Worm (Caenorhabditis elegans) whole organism, mixed stage, embryonic: ENCODE measurements around the gene Y55F3BR.1.

ENCODE experiments used
- M03D4.4 ChIP-seq: sonication (generic microtip); optimal IDR thresholded peaks from 2 replicates; lab custom pipeline; 2017; ENCODE audit warnings: mild to moderate bottlenecking, missing genetic modification characterization, missing compliant biosample characterization
- bed-3 ChIP-seq: fragments of 200-800 bp; sonication (Bioruptor generic); optimal IDR thresholded peaks from 3 replicates; lab custom pipeline; 2018; ENCODE audit warnings: mild to moderate bottlenecking, missing genetic modification characterization, moderate library complexity, missing compliant biosample characterization
- blmp-1 ChIP-seq: fragments of 150-350 bp; optimal IDR thresholded peaks from 2 replicates; lab custom pipeline; 2014; ENCODE audit warnings: missing biosample characterization, missing genetic modification characterization
- ceh-39 ChIP-seq: fragments of 150-350 bp; optimal IDR thresholded peaks from 2 replicates; lab custom pipeline; 2014; ENCODE audit warnings: missing biosample characterization, missing genetic modification characterization
- ceh-83 ChIP-seq: fragments of 200-800 bp; sonication (Bioruptor generic); optimal IDR thresholded peaks from 2 replicates; lab custom pipeline; 2018; ENCODE audit warnings: mild to moderate bottlenecking, missing genetic modification characterization, missing compliant biosample characterization
- ces-1 ChIP-seq: fragments of 150-350 bp; optimal IDR thresholded peaks from 2 replicates; lab custom pipeline; 2014; ENCODE audit warnings: missing biosample characterization, missing genetic modification reagents, missing genetic modification characterization
- cnd-1 ChIP-seq: fragments of 200-800 bp; sonication (Bioruptor generic); optimal IDR thresholded peaks from 2 replicates; lab custom pipeline; 2018; ENCODE audit warnings: mild to moderate bottlenecking, missing genetic modification characterization, missing compliant biosample characterization
- drap-1 ChIP-seq: fragments of 200-800 bp; sonication (Bioruptor generic); optimal IDR thresholded peaks from 3 replicates; lab custom pipeline; 2018; ENCODE audit warnings: mild to moderate bottlenecking, missing genetic modification characterization, missing compliant biosample characterization
- elt-1 ChIP-seq: sonication (generic microtip); optimal IDR thresholded peaks from 2 replicates; lab custom pipeline; 2017; ENCODE audit warnings: missing genetic modification characterization, mild to moderate bottlenecking, missing compliant biosample characterization, antibody characterized with exemption, moderate library complexity, borderline replicate concordance; ENCODE audit not compliant: insufficient read depth
- elt-3 ChIP-seq: fragments of 150-350 bp; optimal IDR thresholded peaks from 2 replicates; lab custom pipeline; 2014; ENCODE audit warnings: missing biosample characterization, missing genetic modification characterization
- flh-1 ChIP-seq: fragments of 200-800 bp; sonication (Bioruptor generic); optimal IDR thresholded peaks from 2 replicates; lab custom pipeline; 2018; ENCODE audit warnings: mild to moderate bottlenecking, missing genetic modification characterization, moderate library complexity, missing compliant biosample characterization
- ham-2 ChIP-seq: fragments of 200-800 bp; sonication (Bioruptor generic); optimal IDR thresholded peaks from 2 replicates; lab custom pipeline; 2018; ENCODE audit warnings: mild to moderate bottlenecking, missing genetic modification characterization, missing compliant biosample characterization
- hlh-1 ChIP-seq: fragments of 150-350 bp; optimal IDR thresholded peaks from 2 replicates; lab custom pipeline; 2014; ENCODE audit warnings: missing biosample characterization, missing genetic modification reagents, missing genetic modification characterization
- lin-13 ChIP-seq: fragments of 150-350 bp; optimal IDR thresholded peaks from 2 replicates; lab custom pipeline; 2014; ENCODE audit warnings: missing biosample characterization, missing genetic modification characterization
- lin-32 ChIP-seq: fragments of 200-800 bp; sonication (Bioruptor generic); optimal IDR thresholded peaks from 2 replicates; lab custom pipeline; 2018; ENCODE audit warnings: mild to moderate bottlenecking, missing genetic modification characterization, missing compliant biosample characterization
- mls-2 ChIP-seq: sonication (generic microtip); optimal IDR thresholded peaks from 2 replicates; lab custom pipeline; 2016; ENCODE audit warnings: mild to moderate bottlenecking, missing genetic modification characterization, moderate library complexity, missing compliant biosample characterization
- nhr-12 ChIP-seq: fragments of 150-350 bp; optimal IDR thresholded peaks from 2 replicates; lab custom pipeline; 2014; ENCODE audit warnings: missing biosample characterization, missing genetic modification characterization
- nhr-237 ChIP-seq: fragments of 150-350 bp; optimal IDR thresholded peaks from 2 replicates; lab custom pipeline; 2014; ENCODE audit warnings: missing biosample characterization, missing genetic modification characterization
- nhr-28 ChIP-seq: fragments of 150-350 bp; optimal IDR thresholded peaks from 2 replicates; lab custom pipeline; 2014; ENCODE audit warnings: missing biosample characterization, missing genetic modification characterization
- nhr-76 ChIP-seq: sonication (generic microtip); optimal IDR thresholded peaks from 2 replicates; lab custom pipeline; 2017; ENCODE audit warnings: missing biosample characterization, missing genetic modification characterization
- pha-4 ChIP-seq: fragments of 150-350 bp; optimal IDR thresholded peaks from 2 replicates; lab custom pipeline; 2018; ENCODE audit warnings: missing biosample characterization, missing genetic modification reagents, missing genetic modification characterization
- sem-2 ChIP-seq: fragments of 200-800 bp; sonication (Bioruptor generic); optimal IDR thresholded peaks from 2 replicates; lab custom pipeline; 2018; ENCODE audit warnings: mild to moderate bottlenecking, missing genetic modification characterization, missing compliant biosample characterization
- sptf-1 ChIP-seq: sonication (generic microtip); optimal IDR thresholded peaks from 2 replicates; lab custom pipeline; 2017; ENCODE audit warnings: mild to moderate bottlenecking, missing genetic modification characterization, moderate library complexity, missing compliant biosample characterization
- tbx-8 ChIP-seq: fragments of 200-800 bp; sonication (Bioruptor generic); optimal IDR thresholded peaks from 2 replicates; lab custom pipeline; 2018; ENCODE audit warnings: mild to moderate bottlenecking, missing genetic modification characterization, moderate library complexity, missing compliant biosample characterization
- unc-120 ChIP-seq: sonication (generic microtip); optimal IDR thresholded peaks from 2 replicates; lab custom pipeline; 2017; ENCODE audit warnings: missing genetic modification characterization, missing compliant biosample characterization; ENCODE audit not compliant: poor library complexity, severe bottlenecking
- unc-39 ChIP-seq: fragments of 150-350 bp; optimal IDR thresholded peaks from 2 replicates; lab custom pipeline; 2014; ENCODE audit warnings: missing biosample characterization, missing genetic modification characterization
- unc-62 ChIP-seq: fragments of 150-350 bp; optimal IDR thresholded peaks from 2 replicates; lab custom pipeline; 2014; ENCODE audit warnings: missing biosample characterization, missing genetic modification reagents, missing genetic modification characterization
- ztf-11 ChIP-seq: fragments of 150-350 bp; optimal IDR thresholded peaks from 2 replicates; lab custom pipeline; 2014; ENCODE audit warnings: missing biosample characterization, missing genetic modification characterization

The Y55F3BR.1 gene

DNA sequence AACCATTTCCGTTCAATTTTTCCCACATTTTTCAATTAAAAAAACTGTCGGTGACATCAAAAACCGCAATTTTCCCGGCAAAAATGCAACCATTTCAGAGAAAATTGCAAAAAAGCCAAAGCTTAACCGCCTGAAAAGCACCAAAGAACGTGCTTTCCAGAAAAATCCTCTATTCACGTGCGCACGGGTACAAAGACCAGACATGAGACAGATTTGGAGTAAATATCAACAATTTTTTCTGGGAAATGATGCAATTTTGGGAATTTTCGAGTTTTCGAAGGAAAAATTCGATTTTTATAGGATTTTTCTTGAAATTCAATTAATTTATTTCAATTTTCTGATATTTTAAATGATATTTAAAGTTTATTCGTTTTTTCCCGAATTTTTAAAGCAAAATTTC lies 45.5 kb upstream of the Y55F3BR.1 start:
- TF ChIP-seq cnd-1 (tag; lab: Kevin White, UChicago): no peak
- no peak for TF ChIP-seq nhr-28 (tag; lab: Kevin White, UChicago)
- no peak for TF ChIP-seq ces-1 (GFP tag; lab: Kevin White, UChicago)
- no peak for TF ChIP-seq nhr-76 (tag; lab: Kevin White, UChicago)
- TF ChIP-seq lin-13 (tag; lab: Kevin White, UChicago): no peak
- TF ChIP-seq ztf-11 (tag; lab: Kevin White, UChicago): no peak
- TF ChIP-seq pha-4: no peak
- TF ChIP-seq drap-1 (GFP tag; lab: Kevin White, UChicago): no peak
- no peak for TF ChIP-seq ceh-39 (tag; lab: Kevin White, UChicago)
- no peak for TF ChIP-seq lin-32
- TF ChIP-seq bed-3 (GFP tag; lab: Kevin White, UChicago): no peak
- no peak for TF ChIP-seq elt-1
- TF ChIP-seq, all 35 proteins: peak for 0

DNA sequence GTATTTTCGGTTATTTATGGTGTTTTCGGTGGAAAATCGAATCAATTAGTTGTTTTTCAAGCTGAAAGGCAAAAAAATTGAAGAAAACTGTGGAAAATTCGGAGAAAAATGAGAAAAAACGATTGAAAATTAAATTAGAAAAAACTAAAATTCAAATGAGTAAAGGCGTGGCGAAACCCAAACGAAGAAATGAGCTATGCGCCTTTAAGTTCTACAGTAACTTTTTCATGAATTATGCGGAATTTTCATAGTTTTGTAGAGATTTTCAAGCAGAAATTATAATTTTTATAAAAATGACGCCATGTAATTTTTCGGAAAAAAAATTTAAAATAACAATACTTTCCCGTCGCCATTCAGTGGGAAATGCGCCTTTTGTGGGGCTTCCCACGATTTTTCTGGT lies 44.9 kb upstream of the Y55F3BR.1 start:
- TF ChIP-seq nhr-237 (tag; lab: Kevin White, UChicago) (no peak), flh-1 (GFP tag; lab: Kevin White, UChicago) (no peak), M03D4.4 (tag; lab: Kevin White, UChicago) (no peak), mls-2 (tag; lab: Kevin White, UChicago) (no peak)

DNA sequence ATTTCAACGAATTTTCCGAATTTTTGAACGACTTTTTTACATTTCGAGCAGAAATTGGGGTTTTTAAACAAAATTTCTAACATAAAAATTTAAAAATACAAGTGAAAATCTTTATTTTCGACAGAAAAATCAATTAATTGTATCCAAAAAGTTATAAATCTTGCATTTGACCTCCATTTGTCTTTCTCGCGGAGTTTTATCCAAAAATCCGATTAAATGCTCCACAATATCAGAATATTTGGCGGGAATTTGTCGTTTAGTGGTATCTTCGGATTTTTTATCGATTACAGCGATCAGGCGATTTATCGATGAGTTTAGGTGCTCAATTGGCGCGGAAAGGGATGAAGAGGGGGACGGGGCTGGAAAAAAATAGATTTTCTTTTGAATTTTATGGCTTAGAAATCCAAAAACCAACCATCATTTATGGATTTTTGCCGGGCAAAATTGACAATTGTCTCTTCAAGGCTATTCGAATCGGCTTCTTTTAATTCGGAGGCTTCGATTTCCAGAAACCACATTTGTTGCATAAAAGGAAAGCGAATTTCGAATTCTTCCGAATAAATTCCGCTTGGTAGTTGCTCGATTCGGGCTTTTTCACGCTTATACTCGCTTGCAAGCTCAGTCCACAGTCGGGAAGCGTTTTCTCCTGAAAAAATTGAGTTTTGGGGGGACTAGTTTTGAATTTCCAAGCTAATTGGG lies 44.2 kb upstream of the Y55F3BR.1 start:
- TF ChIP-seq ham-2 (GFP tag; lab: Kevin White, UChicago) (no peak), nhr-12 (tag; lab: Kevin White, UChicago) (no peak), elt-3 (tag; lab: Kevin White, UChicago) (no peak), lin-13 (tag; lab: Kevin White, UChicago) (no peak), nhr-28 (tag; lab: Kevin White, UChicago) (no peak), sem-2 (GFP tag; lab: Kevin White, UChicago) (no peak), flh-1 (GFP tag; lab: Kevin White, UChicago) (no peak), drap-1 (GFP tag; lab: Kevin White, UChicago) (no peak), unc-120 (tag; lab: Kevin White, UChicago) (no peak), sptf-1 (tag; lab: Kevin White, UChicago) (no peak)

DNA sequence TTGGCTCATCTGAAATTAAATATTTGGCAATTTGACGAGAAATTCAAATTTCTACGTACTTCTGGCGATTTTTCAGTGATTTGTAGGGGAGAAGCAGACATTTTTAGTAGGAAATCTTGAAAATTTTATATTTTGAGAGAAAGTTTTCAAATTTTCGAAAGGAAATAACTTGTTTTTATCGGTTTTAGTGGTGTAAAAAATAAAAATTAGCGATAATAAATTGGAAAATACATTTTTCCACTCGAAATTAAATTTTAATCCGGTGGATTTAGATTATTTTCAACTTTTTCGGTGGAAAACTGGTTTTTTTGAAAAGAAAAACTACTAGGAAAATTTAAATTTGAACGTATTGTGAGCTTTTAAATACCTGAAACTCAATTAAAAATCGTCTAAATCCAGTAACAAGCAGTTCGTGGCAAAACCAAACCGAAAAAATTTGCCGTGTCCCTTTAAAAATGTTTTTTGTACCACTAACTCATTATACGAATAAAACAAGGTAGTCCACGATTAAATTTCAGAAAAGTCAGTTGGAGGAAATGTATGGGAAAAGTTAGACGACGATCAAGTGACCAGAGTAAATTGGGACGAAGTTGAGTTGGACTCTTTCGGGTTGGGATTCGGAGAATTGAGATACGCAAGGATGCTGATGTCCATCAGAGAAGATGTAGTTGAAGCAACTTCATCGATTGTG lies 42.6 kb upstream of the Y55F3BR.1 start, which contains the start of the genes madf-1 and Y55F3BR.10:
TSS of gene madf-1 (minus strand) at position 101 of the 691 bp plus-strand sequence.
TSS of gene Y55F3BR.10 (plus strand) at position 641 of the 691 bp plus-strand sequence.
- TF ChIP-seq ham-2 (GFP tag; lab: Kevin White, UChicago) (no peak), elt-1 (no peak), elt-3 (tag; lab: Kevin White, UChicago) (no peak), ceh-39 (tag; lab: Kevin White, UChicago) (no peak), unc-62 (GFP tag; lab: Kevin White, UChicago) (no peak), tbx-8 (GFP tag; lab: Kevin White, UChicago) (no peak), ztf-11 (tag; lab: Kevin White, UChicago) (no peak), nhr-237 (tag; lab: Kevin White, UChicago) (no peak), mls-2 (tag; lab: Kevin White, UChicago) (no peak), cnd-1 (tag; lab: Kevin White, UChicago) (no peak), unc-120 (tag; lab: Kevin White, UChicago) (no peak)

DNA sequence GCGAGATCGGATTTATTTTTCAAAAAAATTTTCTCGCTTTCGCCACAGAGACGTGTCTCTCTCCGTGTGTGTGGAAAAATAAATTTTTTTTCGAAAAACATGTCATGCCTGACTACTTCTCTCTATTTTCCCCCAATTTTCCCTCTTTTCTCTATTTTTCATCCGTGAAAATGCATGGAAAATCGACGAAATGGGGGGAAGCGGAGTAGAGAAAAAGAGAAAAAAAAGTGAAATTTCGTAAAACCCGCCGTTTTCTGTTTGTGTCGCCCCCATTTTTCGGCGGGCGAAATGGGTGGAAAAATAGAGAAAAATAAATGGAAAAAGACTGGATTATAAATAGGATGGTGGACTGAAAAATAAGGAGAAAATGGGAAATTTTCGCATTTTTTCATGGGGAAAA lies 41.1 kb upstream of the Y55F3BR.1 start:
- TF ChIP-seq tbx-8 (GFP tag; lab: Kevin White, UChicago) (no peak), ces-1 (GFP tag; lab: Kevin White, UChicago) (peak; percentile 37), blmp-1 (tag; lab: Kevin White, UChicago) (peak; percentile 84), unc-39 (tag; lab: Kevin White, UChicago) (no peak)

DNA sequence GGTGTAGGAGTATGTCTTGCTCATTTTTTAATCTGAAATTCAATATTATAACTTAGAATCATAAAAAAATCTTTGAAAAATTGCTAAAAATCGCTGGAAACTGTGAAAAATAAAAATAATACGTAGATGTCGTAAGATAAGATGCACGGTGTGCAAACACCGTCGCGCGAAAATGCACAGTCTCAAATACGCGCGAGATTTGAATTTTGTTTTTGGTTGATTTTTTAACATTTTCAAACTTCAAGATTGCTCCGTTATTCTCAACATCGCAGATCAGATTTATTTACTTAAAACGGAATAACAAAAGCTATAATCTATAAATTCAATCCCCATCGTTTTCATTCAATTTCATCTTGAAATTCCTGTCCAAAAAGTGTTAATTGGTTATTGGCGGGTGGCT lies 32.5 kb upstream of the Y55F3BR.1 start, which contains the start of gene Y55F3BR.6:
TSS of gene Y55F3BR.6 (minus strand) at position 32 of the 400 bp plus-strand sequence.
- TF ChIP-seq flh-1 (GFP tag; lab: Kevin White, UChicago) (no peak), ztf-11 (tag; lab: Kevin White, UChicago) (no peak), unc-39 (tag; lab: Kevin White, UChicago) (no peak), ceh-83 (GFP tag; lab: Kevin White, UChicago) (no peak), hlh-1 (no peak), unc-120 (tag; lab: Kevin White, UChicago) (no peak)
